Worm (Caenorhabditis elegans): ENCODE data around the gene hlh-30.

hlh-30 gene

ce11 chrIV:4051539-4051938 is 16.8 kb upstream of the hlh-30 start, which contains the start of gene wrt-5:
Gene wrt-5 (minus strand): TSS chrIV:4051639.
- no peak for TF ChIP-seq unc-62 (GFP tag; optimal IDR thresholded peaks at IDR 0.05)

DNA sequence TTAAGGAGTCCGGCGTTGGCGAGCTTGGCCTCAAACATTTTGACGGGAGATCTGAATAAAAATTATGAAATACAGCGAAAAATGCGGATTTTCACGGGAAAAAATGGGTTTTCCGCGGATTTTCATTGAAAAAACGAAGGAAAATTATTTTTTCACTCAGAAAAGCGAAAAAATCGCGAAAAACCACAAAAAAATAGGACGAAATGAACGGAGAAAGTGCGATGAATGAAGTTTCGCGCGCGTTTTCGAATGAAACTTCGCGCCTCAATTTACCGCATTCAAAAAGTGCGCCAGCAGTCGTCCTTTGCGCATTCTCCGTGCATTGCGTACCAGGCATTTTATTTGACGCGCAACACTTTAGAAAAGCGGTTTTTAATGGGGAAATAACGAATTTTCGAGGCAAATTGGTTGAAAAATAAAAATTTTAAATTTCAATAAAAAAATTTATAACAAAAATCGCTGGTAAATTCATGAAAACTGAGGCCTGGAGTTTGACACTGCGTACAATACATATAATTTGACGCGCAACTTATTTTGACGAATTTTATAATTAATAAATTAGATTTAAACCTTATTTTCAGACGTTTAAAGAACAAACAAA is 14.7 kb upstream of the hlh-30 start, which contains the start of gene pcn-1:
Gene pcn-1, minus strand, starts transcription at position 51 of the 601 bp plus-strand sequence.
- TF ChIP-seq unc-62 (GFP tag; optimal IDR thresholded peaks at IDR 0.05): no peak

DNA sequence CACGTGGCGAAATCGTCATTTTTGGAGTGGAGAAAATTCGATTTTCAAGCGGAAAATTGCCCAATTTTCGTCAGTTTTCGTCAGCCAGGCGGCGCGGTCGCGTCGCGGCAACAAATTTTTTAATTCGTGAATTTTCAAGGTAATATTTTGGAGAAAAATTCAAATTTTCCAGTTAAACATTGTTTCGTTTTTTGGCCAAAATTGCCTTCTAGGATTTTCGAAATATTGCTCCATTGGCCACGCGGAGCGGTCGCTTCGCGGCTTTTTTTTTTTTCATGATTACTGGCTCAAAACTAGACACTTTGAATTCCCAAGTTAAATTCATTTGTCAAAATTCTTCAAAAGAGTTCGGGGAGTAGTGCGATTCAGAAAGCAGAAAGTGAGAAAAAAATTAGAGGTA is 12.9 kb upstream of the hlh-30 start:
- no peak for TF ChIP-seq unc-62 (GFP tag; optimal IDR thresholded peaks at IDR 0.05)

DNA sequence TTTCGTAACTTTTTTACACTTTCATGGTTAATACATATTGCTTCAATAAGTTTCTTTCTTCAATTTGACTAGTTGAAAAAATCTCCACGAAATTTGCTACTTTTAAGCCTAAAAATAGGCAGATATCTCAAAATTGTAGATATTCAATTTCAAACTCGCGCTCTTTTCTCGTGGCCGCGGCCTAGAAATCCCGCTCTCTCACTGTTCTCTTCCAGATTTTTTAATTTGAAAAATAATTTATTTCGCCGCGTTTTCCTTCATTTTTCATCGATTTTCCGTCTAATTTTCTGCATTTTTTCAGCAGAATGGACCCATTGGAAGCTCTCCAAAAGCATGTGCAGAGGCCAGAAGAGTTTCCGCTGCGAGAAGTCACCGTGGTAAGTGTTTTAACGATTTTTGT is 7.5 kb upstream of the hlh-30 start, which contains the start of gene cdc-73:
Gene cdc-73, plus strand, starts transcription at position 302 of the 400 bp plus-strand sequence.
- TF ChIP-seq unc-62 (GFP tag; optimal IDR thresholded peaks at IDR 0.05): no peak

DNA sequence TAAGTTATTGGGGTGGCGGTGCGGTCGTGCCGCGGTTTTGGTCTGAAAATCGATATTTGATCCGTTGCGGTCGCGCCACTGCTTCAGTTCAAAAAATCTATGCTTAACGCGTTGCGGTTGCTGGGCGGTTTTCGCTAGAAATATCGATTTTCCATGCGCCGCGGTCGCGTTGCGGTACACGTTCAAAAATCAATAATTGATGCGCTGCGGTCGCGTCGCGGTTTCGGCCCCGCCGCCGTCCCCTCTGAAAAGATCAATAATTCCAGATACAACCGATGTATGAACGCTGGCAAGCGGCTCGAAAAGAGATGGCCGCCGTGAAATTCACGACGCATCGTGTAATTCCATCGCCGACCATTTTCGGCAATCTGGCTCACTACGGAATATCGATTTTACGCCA is 6.3 kb upstream of the hlh-30 start:
- TF ChIP-seq unc-62 (GFP tag; optimal IDR thresholded peaks at IDR 0.05): no peak

- no peak for TF ChIP-seq unc-62 (GFP tag; optimal IDR thresholded peaks at IDR 0.05)
These were observed 5.2 kb upstream of the hlh-30 start, which contains the start of gene F35F11.2 for ce11 chrIV:4039984-4040383. Gene F35F11.2 (plus strand): TSS chrIV:4040284.

- no peak for TF ChIP-seq unc-62 (GFP tag; optimal IDR thresholded peaks at IDR 0.05)
These were observed 1.3 kb downstream of the hlh-30 start for ce11 chrIV:4033490-4033889.

ce11 chrIV:4032350-4032749 is 2.4 kb downstream of the hlh-30 start:
- TF ChIP-seq unc-62 (GFP tag; optimal IDR thresholded peaks at IDR 0.05): no peak

DNA sequence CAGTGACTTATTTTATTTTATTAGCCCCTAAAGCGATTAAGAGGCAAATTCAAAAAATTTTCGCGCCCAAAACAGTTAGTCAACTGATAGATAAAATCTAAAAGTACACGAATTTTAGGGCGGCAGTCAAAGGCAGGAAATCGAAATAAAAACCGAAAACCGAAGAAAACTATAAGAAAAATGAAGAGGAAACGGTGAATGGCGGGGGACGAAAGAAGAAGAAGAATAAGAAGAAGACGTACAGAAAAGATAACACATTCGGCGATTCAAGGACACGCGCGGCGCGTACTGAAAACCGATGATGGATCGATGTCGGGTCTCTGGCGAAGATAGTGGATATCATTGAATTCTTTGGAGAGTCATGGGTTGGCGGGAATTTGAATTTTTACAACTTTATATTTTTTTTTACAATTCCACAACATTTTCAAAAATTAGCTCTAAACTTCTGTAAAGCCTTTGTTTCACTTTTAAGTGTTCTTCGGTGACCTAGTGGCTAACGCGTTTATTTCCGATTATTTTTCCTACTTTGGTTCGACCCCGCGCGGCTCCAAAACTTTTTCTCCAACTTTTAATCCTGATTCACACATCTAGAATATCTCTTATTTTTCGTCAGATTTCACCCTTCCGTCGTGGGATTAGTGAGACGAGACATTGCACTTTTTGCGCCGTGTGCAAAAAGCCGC is 3.7 kb downstream of the hlh-30 start:
- no peak for TF ChIP-seq unc-62 (GFP tag; optimal IDR thresholded peaks at IDR 0.05)

DNA sequence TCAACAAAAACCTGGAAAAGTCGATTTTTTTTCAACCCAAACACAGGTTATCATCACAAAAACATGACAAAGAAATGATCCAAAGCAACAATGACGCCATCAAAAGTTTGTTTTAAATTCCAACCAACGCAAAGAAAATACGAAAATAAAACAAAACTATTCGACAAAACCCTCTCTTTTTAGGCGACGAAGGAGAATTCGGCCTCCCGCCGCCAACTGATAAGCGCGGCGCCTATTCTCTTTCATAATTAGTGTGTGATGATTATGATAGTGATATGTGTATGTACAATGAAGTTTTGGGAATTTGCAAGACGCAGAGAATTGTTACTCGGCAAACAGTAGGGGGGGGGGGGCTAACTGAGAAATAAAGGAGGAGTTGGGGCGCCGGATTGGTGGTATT is 5.5 kb downstream of the hlh-30 start:
- TF ChIP-seq unc-62 (GFP tag; optimal IDR thresholded peaks at IDR 0.05): no peak

DNA sequence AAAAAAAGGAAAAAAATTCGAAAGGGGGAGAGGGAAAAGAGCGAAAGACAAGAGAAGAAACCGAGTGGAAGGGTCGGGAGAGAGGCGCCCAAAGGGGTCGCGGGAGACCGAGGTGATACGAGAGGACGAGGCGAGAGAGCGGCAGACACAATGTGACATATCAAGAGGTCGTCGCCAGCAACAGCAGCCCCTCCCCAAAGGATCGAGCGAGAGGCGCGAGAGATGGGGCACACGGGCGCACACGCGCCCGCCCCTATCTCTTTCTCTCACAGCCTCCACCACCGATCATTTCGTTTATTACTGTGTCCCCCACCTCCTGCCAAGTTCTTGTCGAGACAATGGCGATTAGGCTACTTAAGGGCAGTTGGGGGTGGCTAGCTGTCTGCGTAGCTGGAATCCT is 6.6 kb downstream of the hlh-30 start:
- no peak for TF ChIP-seq unc-62 (GFP tag; optimal IDR thresholded peaks at IDR 0.05)

ce11 chrIV:4027106-4027888 is 7.5 kb downstream of the hlh-30 start:
- TF ChIP-seq unc-62 (GFP tag; optimal IDR thresholded peaks at IDR 0.05): no peak

- TF ChIP-seq unc-62 (GFP tag; optimal IDR thresholded peaks at IDR 0.05): no peak
These were observed 8.8 kb downstream of the hlh-30 start for ce11 chrIV:4025923-4026322.

DNA sequence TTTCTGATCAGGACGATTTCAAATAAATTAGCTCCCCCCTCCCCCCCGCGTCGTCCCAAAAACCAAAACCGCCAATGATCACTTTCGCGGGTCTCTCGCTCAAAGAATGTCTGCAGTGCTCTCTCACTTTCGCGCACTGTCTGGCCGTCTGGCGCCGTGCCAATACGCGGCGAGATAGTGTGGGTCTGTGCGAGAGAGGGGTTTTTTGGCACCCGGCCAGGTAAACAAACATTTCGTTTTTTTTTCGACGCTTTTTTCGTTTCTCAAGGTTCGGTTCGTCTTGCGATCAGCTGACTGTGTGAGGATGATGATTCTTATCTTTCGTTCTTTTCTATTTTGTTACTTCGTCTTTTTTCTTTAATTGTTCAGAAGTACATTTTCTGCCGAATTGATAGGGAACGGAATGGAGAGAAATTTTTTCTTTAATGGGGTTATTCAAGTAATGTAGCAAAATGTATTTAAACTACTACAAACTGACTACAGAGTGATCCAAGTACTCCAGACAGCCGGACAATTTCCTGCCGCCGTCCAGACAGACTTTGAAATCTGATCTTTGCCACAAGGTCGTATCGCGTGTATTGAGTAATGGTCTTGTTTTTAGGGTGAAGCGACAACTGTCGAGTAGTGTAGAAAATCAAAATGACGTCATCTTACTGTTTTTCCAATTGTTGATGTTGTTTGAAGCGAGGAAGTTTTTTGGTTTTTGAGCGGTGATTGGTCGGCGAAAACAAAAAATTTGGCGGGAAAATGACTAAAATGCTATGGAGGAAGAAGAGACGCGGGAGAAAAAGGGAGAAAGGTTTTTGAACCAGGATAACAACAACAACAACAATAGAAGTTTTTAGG is 10.4 kb downstream of the hlh-30 start:
- no peak for TF ChIP-seq unc-62 (GFP tag; optimal IDR thresholded peaks at IDR 0.05)
